Worm (Caenorhabditis elegans): ENCODE data around the gene srd-43.
A peak's percentile ranks its signal among the peaks of the same experiment; 100 is the strongest.

srd-43 gene

DNA sequence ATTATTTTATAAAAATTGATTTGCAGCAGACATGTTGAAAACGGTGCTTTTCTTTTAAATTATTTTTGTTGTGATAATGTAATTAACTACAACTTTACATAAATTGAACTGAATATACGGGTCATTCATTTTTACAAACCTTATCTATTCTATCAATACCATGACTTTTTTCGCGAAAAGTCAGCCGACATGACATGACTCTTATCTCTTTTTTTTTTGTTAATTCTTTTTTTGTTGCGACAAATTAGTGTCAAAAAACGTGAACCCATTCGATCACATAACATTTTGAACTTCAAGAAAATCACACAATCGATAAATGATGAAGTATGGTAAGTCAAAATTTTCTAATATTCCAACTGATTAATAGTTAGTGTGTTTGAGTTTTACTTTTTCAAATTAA is 22.4 kb upstream of the srd-43 start, which contains the start of gene sir-2.2 (continued):
- TF ChIP-seq madf-9 (GFP tag; conservative IDR thresholded peaks at IDR 0.05) (no peak), nhr-102 (tag; optimal IDR thresholded peaks at IDR 0.05) (no peak), nhr-77 (tag; optimal IDR thresholded peaks at IDR 0.05) (peak; percentile 42), nhr-6 (tag; optimal IDR thresholded peaks at IDR 0.05) (no peak), tra-1 (GFP tag; IDR thresholded peaks at IDR 0.05) (peak; percentile 57; the same call in 1 of the 2 replicates), arid-1 (GFP tag; conservative IDR thresholded peaks at IDR 0.05) (no peak), hlh-11 (tag; optimal IDR thresholded peaks at IDR 0.05) (peak; percentile 65), unc-39 (tag; optimal IDR thresholded peaks at IDR 0.05) (no peak), lim-7 (GFP tag; IDR thresholded peaks at IDR 0.05) (no peak), lir-3 (tag; optimal IDR thresholded peaks at IDR 0.05) (no peak), nhr-28 (tag; optimal IDR thresholded peaks at IDR 0.05) (peak; percentile 62), Y75B8A.6 (GFP tag; IDR thresholded peaks at IDR 0.05) (no peak), mxl-2 (GFP tag; conservative IDR thresholded peaks at IDR 0.05) (no peak), hlh-30 (tag; optimal IDR thresholded peaks at IDR 0.05; ENCODE audit: insufficient read depth) (peak; percentile 79), tag-97 (GFP tag; IDR thresholded peaks at IDR 0.05) (no peak), pqm-1 (tag; optimal IDR thresholded peaks at IDR 0.05) (peak; percentile 26), lin-39 (tag; optimal IDR thresholded peaks at IDR 0.05) (no peak), lin-38 (GFP tag; IDR thresholded peaks at IDR 0.05) (no peak), nhr-48 (tag; optimal IDR thresholded peaks at IDR 0.05) (peak; percentile 39), nhr-42 (GFP tag; IDR thresholded peaks at IDR 0.05) (no peak), dmd-6 (GFP tag; IDR thresholded peaks at IDR 0.05) (peak; percentile 89), fos-1 (tag; optimal IDR thresholded peaks at IDR 0.05) (no peak), attf-4 (tag; optimal IDR thresholded peaks at IDR 0.05) (no peak), duxl-1 (tag; optimal IDR thresholded peaks at IDR 0.05; ENCODE audit: poor library complexity) (no peak), mdl-1 (tag; optimal IDR thresholded peaks at IDR 0.05) (peak in 1 of 2 experiments; percentile 19), lin-1 (GFP tag; IDR thresholded peaks at IDR 0.05) (no peak), php-3 (GFP tag; IDR thresholded peaks at IDR 0.05) (0 out of 2 replicates have a peak, but pooled peaks have one; percentile 41)

- no peak for TF ChIP-seq spr-3 (GFP tag; optimal IDR thresholded peaks at IDR 0.05)
- TF ChIP-seq F10B5.3 (tag; optimal IDR thresholded peaks at IDR 0.05), result no peak
- TF ChIP-seq ztf-11 (tag; optimal IDR thresholded peaks at IDR 0.05), result no peak
- no peak for TF ChIP-seq lin-39 (tag; optimal IDR thresholded peaks at IDR 0.05)
- TF ChIP-seq mdl-1 (tag; optimal IDR thresholded peaks at IDR 0.05), result peak in 1 of 2 experiments; percentile 72
- TF ChIP-seq dmd-9 (GFP tag; IDR thresholded peaks at IDR 0.05), result no peak
- no peak for TF ChIP-seq dpl-1 (GFP tag; optimal IDR thresholded peaks at IDR 0.05)
- no peak for TF ChIP-seq arid-1 (GFP tag; conservative IDR thresholded peaks at IDR 0.05)
- no peak for TF ChIP-seq lin-1 (GFP tag; IDR thresholded peaks at IDR 0.05)
- no peak for TF ChIP-seq tag-97 (GFP tag; IDR thresholded peaks at IDR 0.05)
- no peak for TF ChIP-seq php-3 (GFP tag; IDR thresholded peaks at IDR 0.05)
- TF ChIP-seq lim-7 (GFP tag; IDR thresholded peaks at IDR 0.05), result no peak
- TF ChIP-seq mxl-2 (GFP tag; conservative IDR thresholded peaks at IDR 0.05), result no peak
- no peak for TF ChIP-seq egl-43 (GFP tag; IDR thresholded peaks at IDR 0.05)
- no peak for TF ChIP-seq ama-1 (optimal IDR thresholded peaks at IDR 0.05)
- no peak for TF ChIP-seq pha-4 (GFP tag; IDR thresholded peaks at IDR 0.05)
- no peak for TF ChIP-seq pha-4 (tag; optimal IDR thresholded peaks at IDR 0.05)
- peak in 1 of 2 experiments; percentile 98 for TF ChIP-seq unc-62 (GFP tag; optimal IDR thresholded peaks at IDR 0.05 in 1 of 2)
- TF ChIP-seq unc-62 (tag; optimal IDR thresholded peaks at IDR 0.05), result no peak
- no peak for TF ChIP-seq hmg-1.1 (GFP tag; IDR thresholded peaks at IDR 0.05)
- no peak for TF ChIP-seq unc-130 (GFP tag; optimal IDR thresholded peaks at IDR 0.05)
- peak; percentile 33 for TF ChIP-seq hlh-11 (tag; optimal IDR thresholded peaks at IDR 0.05)
- TF ChIP-seq hlh-30 (tag; optimal IDR thresholded peaks at IDR 0.05; ENCODE audit: insufficient read depth), result peak; percentile 67
- TF ChIP-seq rbr-2 (tag; optimal IDR thresholded peaks at IDR 0.05), result no peak
- TF ChIP-seq R02D3.7 (tag; optimal IDR thresholded peaks at IDR 0.05), result no peak
- TF ChIP-seq nhr-25 (tag; optimal IDR thresholded peaks at IDR 0.05; ENCODE audit: borderline replicate concordance, insufficient read depth), result peak; percentile 72
- TF ChIP-seq unc-39 (tag; optimal IDR thresholded peaks at IDR 0.05), result no peak
- no peak for TF ChIP-seq F37D6.2 (tag; optimal IDR thresholded peaks at IDR 0.05)
- peak; percentile 58 for TF ChIP-seq ceh-20 (GFP tag; IDR thresholded peaks at IDR 0.05)
- no peak for TF ChIP-seq duxl-1 (tag; optimal IDR thresholded peaks at IDR 0.05; ENCODE audit: poor library complexity)
- peak; percentile 53 for TF ChIP-seq nhr-48 (tag; optimal IDR thresholded peaks at IDR 0.05)
- TF ChIP-seq ztf-7 (tag; optimal IDR thresholded peaks at IDR 0.05), result no peak
- TF ChIP-seq egl-27 (tag; optimal IDR thresholded peaks at IDR 0.05), result no peak
- TF ChIP-seq skn-1 (tag; optimal IDR thresholded peaks at IDR 0.05), result no peak
- TF ChIP-seq nhr-77 (tag; optimal IDR thresholded peaks at IDR 0.05), result no peak
- TF ChIP-seq dmd-8 (GFP tag; IDR thresholded peaks at IDR 0.05), result no peak
Observed at ce11 chrX:13325039-13325438, 19.4 kb upstream of the srd-43 start.
